Worm (Caenorhabditis elegans): Measurements from ENCODE around the gene srt-54.

Gene srt-54

ce11 chrII:112231-112630 is 4.8 kb upstream of the srt-54 start:
- no peak for TF ChIP-seq pqm-1 (tag; optimal IDR thresholded peaks at IDR 0.05)
- no peak for TF ChIP-seq fos-1 (tag; optimal IDR thresholded peaks at IDR 0.05)
- TF ChIP-seq nhr-25 (tag; optimal IDR thresholded peaks at IDR 0.05), result peak; percentile 22
- peak; percentile 15 for TF ChIP-seq elt-2 (tag; optimal IDR thresholded peaks at IDR 0.05)

ce11 chrII:121121-121520 is 4.1 kb downstream of the srt-54 start, which contains the start of gene K10B4.3:
Gene K10B4.3 (minus strand): TSS chrII:121221.
- TF ChIP-seq ceh-16 (tag; optimal IDR thresholded peaks at IDR 0.05) (no peak), zag-1 (tag; optimal IDR thresholded peaks at IDR 0.05) (no peak), ama-1 (optimal IDR thresholded peaks at IDR 0.05) (no peak), unc-62 (GFP tag; optimal IDR thresholded peaks at IDR 0.05) (no peak), nhr-77 (tag; optimal IDR thresholded peaks at IDR 0.05) (no peak), mml-1 (tag; optimal IDR thresholded peaks at IDR 0.05) (no peak), tbx-2 (tag; optimal IDR thresholded peaks at IDR 0.05) (no peak), nhr-43 (tag; optimal IDR thresholded peaks at IDR 0.05; ENCODE audit: poor library complexity, severe bottlenecking) (no peak), fos-1 (tag; optimal IDR thresholded peaks at IDR 0.05) (no peak)

ce11 chrII:122008-122407 is 5.0 kb downstream of the srt-54 start:
- TF ChIP-seq nhr-25 (tag; optimal IDR thresholded peaks at IDR 0.05) (peak; percentile 86), nfya-1 (tag; optimal IDR thresholded peaks at IDR 0.05; ENCODE audit: insufficient read depth) (no peak), fkh-2 (tag; optimal IDR thresholded peaks at IDR 0.05) (no peak), elt-1 (tag; optimal IDR thresholded peaks at IDR 0.05) (no peak), pha-4 (tag; optimal IDR thresholded peaks at IDR 0.05) (peak; percentile 26), nhr-11 (tag; optimal IDR thresholded peaks at IDR 0.05) (no peak), R02D3.7 (tag; optimal IDR thresholded peaks at IDR 0.05) (no peak), fkh-10 (GFP tag; optimal IDR thresholded peaks at IDR 0.05) (no peak), nhr-67 (tag; optimal IDR thresholded peaks at IDR 0.05) (no peak), fos-1 (tag; optimal IDR thresholded peaks at IDR 0.05) (no peak), pqm-1 (tag; optimal IDR thresholded peaks at IDR 0.05) (no peak), unc-39 (tag; optimal IDR thresholded peaks at IDR 0.05) (no peak), ceh-16 (tag; optimal IDR thresholded peaks at IDR 0.05) (no peak), nhr-12 (tag; optimal IDR thresholded peaks at IDR 0.05) (no peak), ceh-9 (tag; optimal IDR thresholded peaks at IDR 0.05) (no peak), elt-3 (tag; optimal IDR thresholded peaks at IDR 0.05) (no peak), hmg-11 (tag; optimal IDR thresholded peaks at IDR 0.05) (peak; percentile 35), tbx-2 (tag; optimal IDR thresholded peaks at IDR 0.05) (no peak), sea-2 (GFP tag; optimal IDR thresholded peaks at IDR 0.05) (no peak), aly-2 (tag; optimal IDR thresholded peaks at IDR 0.05) (no peak), daf-12 (tag; optimal IDR thresholded peaks at IDR 0.05) (no peak), snpc-4 (tag; optimal IDR thresholded peaks at IDR 0.05) (no peak), nhr-23 (tag; optimal IDR thresholded peaks at IDR 0.05) (no peak)

- TF ChIP-seq skn-1 (tag; optimal IDR thresholded peaks at IDR 0.05), result peak; percentile 5
- TF ChIP-seq pha-4 (tag; optimal IDR thresholded peaks at IDR 0.05), result peak; percentile 75
- TF ChIP-seq pqm-1 (tag; optimal IDR thresholded peaks at IDR 0.05), result peak; percentile 49
- TF ChIP-seq R02D3.7 (tag; optimal IDR thresholded peaks at IDR 0.05), result no peak
- no peak for TF ChIP-seq unc-39 (tag; optimal IDR thresholded peaks at IDR 0.05)
- peak; percentile 55 for TF ChIP-seq elt-2 (tag; optimal IDR thresholded peaks at IDR 0.05)
Observed at ce11 chrII:122494-122893, 5.5 kb downstream of the srt-54 start.

ce11 chrII:124904-125303 is 7.9 kb downstream of the srt-54 start, which contains the start of gene nmur-2:
Gene nmur-2 (minus strand): TSS chrII:125004.
- TF ChIP-seq pqm-1 (tag; optimal IDR thresholded peaks at IDR 0.05), result no peak
- no peak for TF ChIP-seq elt-1 (tag; optimal IDR thresholded peaks at IDR 0.05)
- no peak for TF ChIP-seq nhr-23 (tag; optimal IDR thresholded peaks at IDR 0.05)
- TF ChIP-seq nhr-25 (tag; optimal IDR thresholded peaks at IDR 0.05), result no peak
- no peak for TF ChIP-seq R02D3.7 (tag; optimal IDR thresholded peaks at IDR 0.05)
- no peak for TF ChIP-seq ceh-16 (tag; optimal IDR thresholded peaks at IDR 0.05)
- no peak for TF ChIP-seq fos-1 (tag; optimal IDR thresholded peaks at IDR 0.05)
- no peak for TF ChIP-seq jun-1 (tag; optimal IDR thresholded peaks at IDR 0.05)
- no peak for TF ChIP-seq nhr-76 (tag; optimal IDR thresholded peaks at IDR 0.05)
- TF ChIP-seq unc-62 (GFP tag; optimal IDR thresholded peaks at IDR 0.05), result no peak
